Fruit fly (Drosophila melanogaster) whole organism, embryonic: ENCODE measurements around the gene qtc.

Experiments used
- Blimp-1 ChIP-seq: fragments of 200-800 bp; sonication (Bioruptor generic); optimal IDR thresholded peaks from 3 replicates; lab custom pipeline; 2018; ENCODE audit warnings: missing biosample characterization, missing genetic modification characterization, mild to moderate bottlenecking, moderate library complexity, missing genetic modification reagents
- BtbVII ChIP-seq: fragments of 200-800 bp; sonication (Bioruptor generic); optimal IDR thresholded peaks from 3 replicates; lab custom pipeline; 2017; ENCODE audit warnings: missing biosample characterization, mild to moderate bottlenecking, missing genetic modification characterization
- CG6654 ChIP-seq: fragments of 200-800 bp; sonication (Bioruptor generic); optimal IDR thresholded peaks from 2 replicates; lab custom pipeline; 2017; ENCODE audit warnings: missing biosample characterization, mild to moderate bottlenecking, missing genetic modification characterization
- CG7271 ChIP-seq: fragments of 200-800 bp; sonication (Bioruptor generic); optimal IDR thresholded peaks from 2 replicates; lab custom pipeline; 2018; ENCODE audit warnings: missing biosample characterization, mild to moderate bottlenecking, missing genetic modification characterization, moderate library complexity
- Drgx ChIP-seq: fragments of 200-800 bp; sonication (Bioruptor generic); IDR thresholded peaks from 2 replicates; pipeline ENCODE4 v1.3.6; 2022; ENCODE audit warnings: missing biosample characterization, missing genetic modification characterization
- HLH3B ChIP-seq: fragments of 200-800 bp; sonication (Bioruptor generic); IDR thresholded peaks from 2 replicates; pipeline ENCODE4 v1.3.6; 2022; ENCODE audit warnings: missing biosample characterization, missing genetic modification characterization
- HLHmδ ChIP-seq: fragments of 200-800 bp; sonication (Bioruptor generic); optimal IDR thresholded peaks from 2 replicates; lab custom pipeline; 2018; ENCODE audit warnings: missing biosample characterization, mild to moderate bottlenecking, missing genetic modification characterization, moderate library complexity
- ase ChIP-seq: fragments of 200-800 bp; sonication (Bioruptor generic); IDR thresholded peaks from 3 replicates; pipeline ENCODE4 v1.3.6; 2022; ENCODE audit warnings: missing biosample characterization, missing genetic modification characterization
- bab2 ChIP-seq: fragments of 200-800 bp; sonication (Bioruptor generic); optimal IDR thresholded peaks from 2 replicates; lab custom pipeline; 2016; ENCODE audit warnings: missing biosample characterization, missing genetic modification characterization
- mirr ChIP-seq: fragments of 200-800 bp; sonication (Bioruptor generic); optimal IDR thresholded peaks from 3 replicates; lab custom pipeline; 2018; ENCODE audit warnings: missing biosample characterization, mild to moderate bottlenecking, missing genetic modification characterization
- sima ChIP-seq: fragments of 200-800 bp; sonication (Bioruptor generic); optimal IDR thresholded peaks from 2 replicates; lab custom pipeline; 2016; ENCODE audit warnings: missing biosample characterization, missing genetic modification characterization
- stc ChIP-seq: fragments of 200-800 bp; sonication (Bioruptor generic); IDR thresholded peaks from 2 replicates; pipeline ENCODE4 v1.3.6; 2022; ENCODE audit warnings: missing biosample characterization, missing genetic modification characterization

- TF ChIP-seq HLH3B (GFP tag; lab: Robert Waterston, UW) (no peak), stc (GFP tag; lab: Robert Waterston, UW) (no peak), HLHmδ (GFP tag; lab: Kevin White, UChicago) (no peak), CG6654 (GFP tag; lab: Kevin White, UChicago) (no peak), mirr (no peak), BtbVII (GFP tag; lab: Kevin White, UChicago) (no peak), CG7271 (tag; lab: Kevin White, UChicago) (no peak), bab2 (GFP tag; lab: Kevin White, UChicago) (no peak), Drgx (GFP tag; lab: Robert Waterston, UW) (no peak), Blimp-1 (GFP tag; lab: Kevin White, UChicago) (no peak), ase (GFP tag; lab: Robert Waterston, UW) (no peak), sima (GFP tag; lab: Kevin White, UChicago) (no peak)
Measured at dm6 chr2L:5050825-5051224, 9.8 kb upstream of the qtc start, which contains the start of gene CG9121.
